Fruit fly (Drosophila melanogaster) whole organism, embryonic: ENCODE results near the gene Hap40.

Experiments used
- Abd-B ChIP-seq: fragments of 200-800 bp; sonication (Bioruptor generic); optimal IDR thresholded peaks from 2 replicates; lab custom pipeline; 2018; ENCODE audit warnings: missing biosample characterization, mild to moderate bottlenecking, missing genetic modification characterization, moderate library complexity
- Ada2b ChIP-seq: fragments of 200-800 bp; sonication (Bioruptor generic); IDR thresholded peaks from 2 replicates; pipeline ENCODE4 v1.3.6; 2022; ENCODE audit warnings: missing biosample characterization, missing genetic modification characterization
- Atf6 ChIP-seq: fragments of 200-800 bp; sonication (Bioruptor generic); IDR thresholded peaks from 2 replicates; pipeline ENCODE4 v1.3.6; 2022; ENCODE audit warnings: missing biosample characterization, missing genetic modification characterization
- Awh ChIP-seq: fragments of 200-800 bp; sonication (Bioruptor generic); IDR thresholded peaks from 2 replicates; pipeline ENCODE4, ENCODE4 v1.3.6; 2022; ENCODE audit warnings: missing biosample characterization, missing genetic modification characterization
- CG10209 ChIP-seq: fragments of 200-800 bp; sonication (Bioruptor generic); optimal IDR thresholded peaks from 3 replicates; lab custom pipeline; 2017; ENCODE audit warnings: missing biosample characterization, mild to moderate bottlenecking, missing genetic modification characterization, missing genetic modification reagents
- CG13287 ChIP-seq: fragments of 200-800 bp; sonication (Bioruptor generic); IDR thresholded peaks from 2 replicates; pipeline ENCODE4 v1.3.6; 2022; ENCODE audit warnings: missing biosample characterization, missing genetic modification characterization; ENCODE audit not compliant: partially characterized antibody
- CG13894 ChIP-seq: fragments of 200-800 bp; sonication (Bioruptor generic); optimal IDR thresholded peaks from 3 replicates; lab custom pipeline; 2018; ENCODE audit warnings: missing biosample characterization, mild to moderate bottlenecking, missing genetic modification characterization, moderate library complexity
- CG14050 ChIP-seq: fragments of 200-800 bp; sonication (Bioruptor generic); IDR thresholded peaks from 3 replicates; pipeline ENCODE4 v1.3.6; 2022; ENCODE audit warnings: missing biosample characterization, missing genetic modification characterization
- CG15269 ChIP-seq: fragments of 200-800 bp; sonication (Bioruptor generic); optimal IDR thresholded peaks from 2 replicates; lab custom pipeline; 2018; ENCODE audit warnings: missing biosample characterization, mild to moderate bottlenecking, missing genetic modification characterization, moderate library complexity
- CG15514 ChIP-seq: fragments of 200-800 bp; sonication (Bioruptor generic); optimal IDR thresholded peaks from 3 replicates; lab custom pipeline; 2017; ENCODE audit warnings: missing biosample characterization, missing genetic modification characterization, mild to moderate bottlenecking, moderate library complexity, missing genetic modification reagents
- CG1602 ChIP-seq: fragments of 200-800 bp; sonication (Bioruptor generic); optimal IDR thresholded peaks from 3 replicates; lab custom pipeline; 2016; ENCODE audit warnings: missing biosample characterization, missing genetic modification characterization
- CG17802 ChIP-seq: fragments of 200-800 bp; sonication (Bioruptor generic); optimal IDR thresholded peaks from 2 replicates; lab custom pipeline; 2018; ENCODE audit warnings: missing biosample characterization, mild to moderate bottlenecking, missing genetic modification characterization, moderate library complexity
- CG18262 ChIP-seq: fragments of 200-800 bp; optimal IDR thresholded peaks from 3 replicates; lab custom pipeline; 2019; ENCODE audit warnings: missing biosample characterization, mild to moderate bottlenecking, missing genetic modification characterization, moderate library complexity
- CG1832 ChIP-seq: fragments of 200-800 bp; sonication (Bioruptor generic); optimal IDR thresholded peaks from 2 replicates; lab custom pipeline; 2017; ENCODE audit warnings: missing biosample characterization, mild to moderate bottlenecking, missing genetic modification characterization, inconsistent platforms
- CG18599 ChIP-seq: fragments of 200-800 bp; sonication (Bioruptor generic); optimal IDR thresholded peaks from 3 replicates; lab custom pipeline; 2017; ENCODE audit warnings: missing biosample characterization, missing genetic modification characterization, mild to moderate bottlenecking, moderate library complexity, missing genetic modification reagents
- CG2889 ChIP-seq: fragments of 200-800 bp; sonication (Bioruptor generic); IDR thresholded peaks from 3 replicates; pipeline ENCODE4 v1.3.6; 2022; ENCODE audit warnings: missing biosample characterization, missing genetic modification characterization
- CG3163 ChIP-seq: fragments of 200-800 bp; sonication (Bioruptor generic); optimal IDR thresholded peaks from 3 replicates; lab custom pipeline; 2016; ENCODE audit warnings: missing biosample characterization, missing genetic modification characterization
- CG3838 ChIP-seq: fragments of 200-800 bp; sonication (Bioruptor generic); optimal IDR thresholded peaks from 3 replicates; lab custom pipeline; 2016; ENCODE audit warnings: missing biosample characterization, missing genetic modification characterization
- CG4360 ChIP-seq: fragments of 200-800 bp; sonication (Bioruptor generic); IDR thresholded peaks from 2 replicates; pipeline ENCODE4 v1.3.6; 2022; ENCODE audit warnings: missing biosample characterization, missing genetic modification characterization
- CG4404 ChIP-seq: fragments of 200-800 bp; sonication (Bioruptor generic); IDR thresholded peaks from 2 replicates; pipeline ENCODE4 v1.3.6; 2022; ENCODE audit warnings: missing biosample characterization, missing genetic modification characterization
- CG5180 ChIP-seq: fragments of 200-800 bp; sonication (Bioruptor generic); optimal IDR thresholded peaks from 3 replicates; lab custom pipeline; 2017; ENCODE audit warnings: missing biosample characterization, missing genetic modification characterization, mild to moderate bottlenecking, moderate library complexity, missing genetic modification reagents
- CG5245 ChIP-seq: fragments of 200-800 bp; sonication (Bioruptor generic); optimal IDR thresholded peaks from 3 replicates; lab custom pipeline; 2016; ENCODE audit warnings: missing biosample characterization, missing genetic modification characterization
- CG6654 ChIP-seq: fragments of 200-800 bp; sonication (Bioruptor generic); optimal IDR thresholded peaks from 2 replicates; lab custom pipeline; 2017; ENCODE audit warnings: missing biosample characterization, mild to moderate bottlenecking, missing genetic modification characterization
- CG6689 ChIP-seq: fragments of 200-800 bp; sonication (Bioruptor generic); IDR thresholded peaks from 2 replicates; pipeline ENCODE4 v1.3.6; 2022; ENCODE audit warnings: missing biosample characterization, missing genetic modification characterization
- CG6813 ChIP-seq: fragments of 200-800 bp; sonication (Bioruptor generic); optimal IDR thresholded peaks from 2 replicates; lab custom pipeline; 2017; ENCODE audit warnings: missing biosample characterization, missing genetic modification characterization, mild to moderate bottlenecking, moderate library complexity, missing genetic modification reagents
- CG7357 ChIP-seq: fragments of 200-800 bp; sonication (Bioruptor generic); IDR thresholded peaks from 3 replicates; pipeline ENCODE4 v1.3.6; 2022; ENCODE audit warnings: missing biosample characterization, missing genetic modification characterization
- CG7928 ChIP-seq: fragments of 200-800 bp; sonication (Bioruptor generic); optimal IDR thresholded peaks from 2 replicates; lab custom pipeline; 2017; ENCODE audit warnings: missing biosample characterization, mild to moderate bottlenecking, missing genetic modification characterization
- D19A ChIP-seq: fragments of 200-800 bp; optimal IDR thresholded peaks from 3 replicates; lab custom pipeline; 2019; ENCODE audit warnings: missing biosample characterization, mild to moderate bottlenecking, missing genetic modification characterization, moderate library complexity
- Dbx ChIP-seq: fragments of 200-800 bp; sonication (Bioruptor generic); IDR thresholded peaks from 3 replicates; pipeline ENCODE4 v1.3.6; 2022; ENCODE audit warnings: missing biosample characterization, missing genetic modification characterization
- Doc2 ChIP-seq: fragments of 200-800 bp; sonication (Bioruptor generic); IDR thresholded peaks from 2 replicates; pipeline ENCODE4 v1.3.6; 2022; ENCODE audit warnings: missing biosample characterization, missing genetic modification characterization
- Dp ChIP-seq: fragments of 200-800 bp; sonication (Bioruptor generic); optimal IDR thresholded peaks from 2 replicates; lab custom pipeline; 2018; ENCODE audit warnings: missing biosample characterization, mild to moderate bottlenecking, missing genetic modification characterization, moderate library complexity
- Hr51 ChIP-seq, 2 experiments: fragments of 200-800 bp; sonication (Bioruptor generic); optimal IDR thresholded peaks; 2 replicates in 1 of 2; 3 replicates in 1 of 2; lab custom pipeline; 2016 to 2018; ENCODE audit warnings: missing biosample characterization in 2 of 2, missing genetic modification characterization in 2 of 2, mild to moderate bottlenecking in 1 of 2, moderate library complexity in 1 of 2
- Mad ChIP-seq: fragments of 200-800 bp; sonication (Bioruptor generic); optimal IDR thresholded peaks from 2 replicates; lab custom pipeline; 2016; ENCODE audit warnings: missing biosample characterization, missing genetic modification characterization
- NK7.1 ChIP-seq: fragments of 200-800 bp; sonication (Bioruptor generic); optimal IDR thresholded peaks from 3 replicates; lab custom pipeline; 2016; ENCODE audit warnings: missing biosample characterization, missing genetic modification characterization
- Nf-YA ChIP-seq: fragments of 200-800 bp; sonication (Bioruptor generic); IDR thresholded peaks from 2 replicates; pipeline ENCODE4 v1.3.6; 2022; ENCODE audit warnings: missing biosample characterization, missing genetic modification characterization
- Nf-YC ChIP-seq: fragments of 200-800 bp; optimal IDR thresholded peaks from 3 replicates; lab custom pipeline; 2019; ENCODE audit warnings: missing biosample characterization, mild to moderate bottlenecking, missing genetic modification characterization, moderate library complexity
- Taf1 ChIP-seq: fragments of 200-800 bp; sonication (Bioruptor generic); IDR thresholded peaks from 2 replicates; pipeline ENCODE4 v1.3.6; 2022; ENCODE audit warnings: missing biosample characterization, missing genetic modification characterization
- cad ChIP-seq: fragments of >200 bp; optimal IDR thresholded peaks from 2 replicates; lab custom pipeline; 2017; ENCODE audit warnings: missing biosample characterization, missing genetic modification characterization
- dmrt11E ChIP-seq: fragments of 200-800 bp; sonication (Bioruptor generic); optimal IDR thresholded peaks from 3 replicates; lab custom pipeline; 2018; ENCODE audit warnings: missing biosample characterization, mild to moderate bottlenecking, missing genetic modification characterization, moderate library complexity
- dmrt99B ChIP-seq: fragments of 200-800 bp; sonication (Bioruptor generic); optimal IDR thresholded peaks from 2 replicates; lab custom pipeline; 2018; ENCODE audit warnings: missing biosample characterization, mild to moderate bottlenecking, missing genetic modification characterization, moderate library complexity
- emc ChIP-seq: fragments of 200-800 bp; sonication (Bioruptor generic); optimal IDR thresholded peaks from 2 replicates; lab custom pipeline; 2016; ENCODE audit warnings: missing biosample characterization, missing genetic modification characterization
- fd102C ChIP-seq: fragments of 200-800 bp; sonication (Bioruptor generic); optimal IDR thresholded peaks from 2 replicates; lab custom pipeline; 2018; ENCODE audit warnings: missing biosample characterization, mild to moderate bottlenecking, missing genetic modification characterization, moderate library complexity
- fd64A ChIP-seq: fragments of 200-800 bp; sonication (Bioruptor generic); optimal IDR thresholded peaks from 3 replicates; lab custom pipeline; 2018; ENCODE audit warnings: missing biosample characterization, mild to moderate bottlenecking, missing genetic modification characterization
- jigr1 ChIP-seq: fragments of 200-800 bp; sonication (Bioruptor generic); IDR thresholded peaks from 3 replicates; pipeline ENCODE4 v1.3.6; 2022; ENCODE audit warnings: missing biosample characterization, missing genetic modification characterization
- nmo ChIP-seq: fragments of 200-800 bp; sonication (Bioruptor generic); optimal IDR thresholded peaks from 2 replicates; lab custom pipeline; 2018; ENCODE audit warnings: missing biosample characterization, mild to moderate bottlenecking, missing genetic modification characterization, moderate library complexity
- pros ChIP-seq: fragments of 200-800 bp; sonication (Bioruptor generic); optimal IDR thresholded peaks from 3 replicates; lab custom pipeline; 2019; ENCODE audit warnings: missing biosample characterization, mild to moderate bottlenecking, missing genetic modification characterization, moderate library complexity
- rib ChIP-seq: fragments of 200-800 bp; sonication (Bioruptor generic); IDR thresholded peaks from 2 replicates; pipeline ENCODE4 v1.3.6; 2022; ENCODE audit warnings: missing biosample characterization, missing genetic modification characterization
- trem ChIP-seq: fragments of 200-800 bp; optimal IDR thresholded peaks from 3 replicates; lab custom pipeline; 2019; ENCODE audit warnings: missing biosample characterization, mild to moderate bottlenecking, missing genetic modification characterization, moderate library complexity
- wor ChIP-seq: fragments of 200-800 bp; sonication (Bioruptor generic); IDR thresholded peaks from 2 replicates; pipeline ENCODE4 v1.3.6; 2022; ENCODE audit warnings: missing biosample characterization, missing genetic modification characterization
- z ChIP-seq: fragments of 200-800 bp; sonication (Bioruptor generic); IDR thresholded peaks from 3 replicates; pipeline ENCODE4 v1.3.6; 2022; ENCODE audit warnings: missing biosample characterization, missing genetic modification characterization

Gene Hap40

dm6 chrX:15745905-15746681 is 42.2 kb downstream of the Hap40 start, which contains the start of the genes CG8944 and CCT6 (continued):
- TF ChIP-seq CG3163 (no peak), CG4360 (GFP tag; lab: Robert Waterston, UW) (no peak), Ada2b (GFP tag; lab: Robert Waterston, UW) (no peak), Dp (GFP tag; lab: Kevin White, UChicago) (no peak), Nf-YA (GFP tag; lab: Robert Waterston, UW) (no peak), Mad (GFP tag; lab: Kevin White, UChicago) (no peak), Awh (GFP tag; lab: Robert Waterston, UW) (no peak), CG6689 (0 out of 2 replicates have a peak, but pooled peaks have one; percentile 6), nmo (GFP tag; lab: Kevin White, UChicago) (peak; percentile 29), wor (GFP tag; lab: Robert Waterston, UW) (no peak), D19A (peak; percentile 17), trem (no peak), jigr1 (no peak), CG5180 (GFP tag; lab: Kevin White, UChicago) (no peak), CG18599 (GFP tag; lab: Kevin White, UChicago) (no peak), CG7357 (GFP tag; lab: Robert Waterston, UW) (no peak), CG5245 (GFP tag; lab: Kevin White, UChicago) (no peak), CG6654 (GFP tag; lab: Kevin White, UChicago) (no peak), dmrt11E (tag; lab: Kevin White, UChicago) (no peak), CG13894 (no peak), CG15269 (tag; lab: Kevin White, UChicago) (no peak), CG6813 (no peak), CG4404 (GFP tag; lab: Robert Waterston, UW) (no peak), CG2889 (GFP tag; lab: Robert Waterston, UW) (no peak), Abd-B (GFP tag; lab: Kevin White, UChicago) (no peak), CG1602 (GFP tag; lab: Kevin White, UChicago) (no peak), CG17802 (no peak), z (GFP tag; lab: Robert Waterston, UW) (no peak), CG18262 (tag; lab: Kevin White, UChicago) (peak; percentile 17), CG13287 (GFP tag; lab: Robert Waterston, UW) (0 out of 2 replicates have a peak, but pooled peaks have one; percentile 28), NK7.1 (GFP tag; lab: Kevin White, UChicago) (no peak), CG1832 (GFP tag; lab: Kevin White, UChicago) (no peak), CG3838 (no peak), Hr51 (GFP tag; optimal IDR thresholded peaks at IDR 0.05; lab: Kevin White, UChicago) (no peak), Doc2 (GFP tag; lab: Robert Waterston, UW) (no peak), Atf6 (no peak), cad (GFP tag; lab: Kevin White, UChicago) (no peak), CG7928 (GFP tag; lab: Kevin White, UChicago) (no peak), emc (GFP tag; lab: Kevin White, UChicago) (no peak), CG10209 (GFP tag; lab: Kevin White, UChicago) (no peak), rib (GFP tag; lab: Robert Waterston, UW) (no peak), Nf-YC (tag; lab: Kevin White, UChicago) (peak; percentile 31), fd102C (GFP tag; lab: Kevin White, UChicago) (no peak), Dbx (no peak), Taf1 (GFP tag; lab: Robert Waterston, UW) (no peak), fd64A (GFP tag; lab: Kevin White, UChicago) (no peak), CG14050 (GFP tag; lab: Robert Waterston, UW) (no peak), CG15514 (peak; percentile 30), dmrt99B (no peak), pros (no peak)
